Fruit fly (Drosophila melanogaster): ENCODE results near the gene CG13065.

dm6 chr3L:16308380-16308779, 31.1 kb downstream of the CG13065 start, which contains the start of gene CG13042:
- TF ChIP-seq Sry-β (GFP tag; optimal IDR thresholded peaks at IDR 0.05) = no peak
- TF ChIP-seq dm (GFP tag; optimal IDR thresholded peaks at IDR 0.05) = no peak
